Fruit fly (Drosophila melanogaster) whole organism, embryonic: ENCODE results near the gene Upf2.

Experiments used
- Aef1 ChIP-seq: fragments of 200-800 bp; sonication (Bioruptor generic); IDR thresholded peaks from 3 replicates; pipeline ENCODE4 v1.3.6; 2022; ENCODE audit warnings: missing biosample characterization, missing genetic modification characterization
- Bgb ChIP-seq: fragments of 200-800 bp; sonication (Bioruptor generic); IDR thresholded peaks from 2 replicates; pipeline ENCODE4 v1.3.6; 2022; ENCODE audit warnings: missing biosample characterization, missing genetic modification characterization; ENCODE audit not compliant: partially characterized antibody
- CG10267 ChIP-seq: fragments of 200-800 bp; sonication (Bioruptor generic); optimal IDR thresholded peaks from 2 replicates; lab custom pipeline; 2018; ENCODE audit warnings: missing biosample characterization, mild to moderate bottlenecking, missing genetic modification characterization, moderate library complexity
- CG10274 ChIP-seq: fragments of 200-800 bp; sonication (Bioruptor generic); optimal IDR thresholded peaks from 3 replicates; lab custom pipeline; 2017; ENCODE audit warnings: missing biosample characterization, mild to moderate bottlenecking, missing genetic modification characterization
- CG11085 ChIP-seq: fragments of 200-800 bp; sonication (Bioruptor generic); IDR thresholded peaks from 2 replicates; pipeline ENCODE4 v1.3.6; 2022; ENCODE audit warnings: missing biosample characterization, missing genetic modification characterization
- CG14710 ChIP-seq: fragments of 200-800 bp; sonication (Bioruptor generic); optimal IDR thresholded peaks from 3 replicates; lab custom pipeline; 2019; ENCODE audit warnings: missing biosample characterization, mild to moderate bottlenecking, missing genetic modification characterization, moderate library complexity
- CG14965 ChIP-seq: fragments of 200-800 bp; sonication (Bioruptor generic); optimal IDR thresholded peaks from 2 replicates; lab custom pipeline; 2016; ENCODE audit warnings: missing biosample characterization, missing genetic modification characterization, borderline replicate concordance
- CG1602 ChIP-seq: fragments of 200-800 bp; sonication (Bioruptor generic); optimal IDR thresholded peaks from 3 replicates; lab custom pipeline; 2016; ENCODE audit warnings: missing biosample characterization, missing genetic modification characterization
- CG17359 ChIP-seq: fragments of 200-800 bp; sonication (Bioruptor generic); optimal IDR thresholded peaks from 3 replicates; lab custom pipeline; 2018; ENCODE audit warnings: missing biosample characterization, mild to moderate bottlenecking, missing genetic modification characterization, moderate library complexity
- CG18599 ChIP-seq: fragments of 200-800 bp; sonication (Bioruptor generic); optimal IDR thresholded peaks from 3 replicates; lab custom pipeline; 2017; ENCODE audit warnings: missing biosample characterization, missing genetic modification characterization, mild to moderate bottlenecking, moderate library complexity, missing genetic modification reagents
- CG2199 ChIP-seq: fragments of 200-800 bp; sonication (Bioruptor generic); IDR thresholded peaks from 3 replicates; pipeline ENCODE4 v1.3.6; 2022; ENCODE audit warnings: missing biosample characterization, missing genetic modification characterization
- CG3407 ChIP-seq: fragments of 200-800 bp; sonication (Bioruptor generic); optimal IDR thresholded peaks from 2 replicates; lab custom pipeline; 2018; ENCODE audit warnings: missing biosample characterization, mild to moderate bottlenecking, missing genetic modification characterization
- CG34224 ChIP-seq: fragments of 200-800 bp; sonication (Bioruptor generic); IDR thresholded peaks from 3 replicates; pipeline ENCODE4 v1.3.6; 2022; ENCODE audit warnings: missing biosample characterization, missing genetic modification characterization; ENCODE audit not compliant: partially characterized antibody
- CG34422 ChIP-seq: fragments of 200-800 bp; sonication (Bioruptor generic); IDR thresholded peaks from 3 replicates; pipeline ENCODE4 v1.3.6; 2022; ENCODE audit warnings: missing biosample characterization, missing genetic modification characterization
- CG4360 ChIP-seq: fragments of 200-800 bp; sonication (Bioruptor generic); IDR thresholded peaks from 2 replicates; pipeline ENCODE4 v1.3.6; 2022; ENCODE audit warnings: missing biosample characterization, missing genetic modification characterization
- CG5180 ChIP-seq: fragments of 200-800 bp; sonication (Bioruptor generic); optimal IDR thresholded peaks from 3 replicates; lab custom pipeline; 2017; ENCODE audit warnings: missing biosample characterization, missing genetic modification characterization, mild to moderate bottlenecking, moderate library complexity, missing genetic modification reagents
- CG6689 ChIP-seq: fragments of 200-800 bp; sonication (Bioruptor generic); IDR thresholded peaks from 2 replicates; pipeline ENCODE4 v1.3.6; 2022; ENCODE audit warnings: missing biosample characterization, missing genetic modification characterization
- CG6765 ChIP-seq: fragments of 200-800 bp; sonication (Bioruptor generic); optimal IDR thresholded peaks from 3 replicates; lab custom pipeline; 2017; ENCODE audit warnings: missing biosample characterization, mild to moderate bottlenecking, missing genetic modification characterization
- CG7786 ChIP-seq: fragments of 200-800 bp; sonication (Bioruptor generic); optimal IDR thresholded peaks from 2 replicates; lab custom pipeline; 2016; ENCODE audit warnings: missing biosample characterization, missing genetic modification characterization
- CG7928 ChIP-seq: fragments of 200-800 bp; sonication (Bioruptor generic); optimal IDR thresholded peaks from 2 replicates; lab custom pipeline; 2017; ENCODE audit warnings: missing biosample characterization, mild to moderate bottlenecking, missing genetic modification characterization
- CG9437 ChIP-seq: fragments of 200-800 bp; sonication (Bioruptor generic); optimal IDR thresholded peaks from 2 replicates; lab custom pipeline; 2018; ENCODE audit warnings: missing biosample characterization, mild to moderate bottlenecking, missing genetic modification characterization
- Dad ChIP-seq: fragments of 200-800 bp; sonication (Bioruptor generic); optimal IDR thresholded peaks from 3 replicates; lab custom pipeline; 2016; ENCODE audit warnings: missing biosample characterization, missing genetic modification characterization
- Dref ChIP-seq: fragments of 200-800 bp; sonication (Bioruptor generic); IDR thresholded peaks from 2 replicates; pipeline ENCODE4 v1.3.6; 2022; ENCODE audit warnings: missing biosample characterization, missing genetic modification characterization
- Drgx ChIP-seq: fragments of 200-800 bp; sonication (Bioruptor generic); IDR thresholded peaks from 2 replicates; pipeline ENCODE4 v1.3.6; 2022; ENCODE audit warnings: missing biosample characterization, missing genetic modification characterization
- Med ChIP-seq: fragments of 200-800 bp; sonication (Bioruptor generic); peaks from one replicate; lab custom pipeline; 2016; ENCODE audit warnings: missing biosample characterization, missing genetic modification characterization, mild to moderate bottlenecking, inconsistent platforms, moderate library complexity
- Optix ChIP-seq: fragments of 200-800 bp; sonication (Bioruptor generic); IDR thresholded peaks from 3 replicates; pipeline ENCODE4 v1.3.6; 2022; ENCODE audit warnings: missing biosample characterization, missing genetic modification characterization
- Tbp ChIP-seq: fragments of >200 bp; optimal IDR thresholded peaks from 2 replicates; lab custom pipeline; 2018; ENCODE audit warnings: missing biosample characterization, missing genetic modification characterization
- ap ChIP-seq: fragments of 200-800 bp; sonication (Bioruptor generic); IDR thresholded peaks from 2 replicates; pipeline ENCODE4 v1.3.6; 2022; ENCODE audit warnings: missing biosample characterization, missing genetic modification characterization
- bigmax ChIP-seq: fragments of 200-800 bp; sonication (Bioruptor generic); optimal IDR thresholded peaks from 2 replicates; lab custom pipeline; 2018; ENCODE audit warnings: missing biosample characterization, mild to moderate bottlenecking, missing genetic modification characterization
- ci ChIP-seq: fragments of 200-800 bp; sonication (Bioruptor generic); IDR thresholded peaks from 3 replicates; pipeline ENCODE4 v1.3.6; 2022; ENCODE audit warnings: missing biosample characterization, missing genetic modification characterization
- dysf ChIP-seq: fragments of 200-800 bp; sonication (Bioruptor generic); IDR thresholded peaks from 3 replicates; pipeline ENCODE4 v1.3.6; 2022; ENCODE audit warnings: missing biosample characterization, missing genetic modification characterization
- eve ChIP-seq, 2 experiments: fragments of >200 bp; optimal IDR thresholded peaks; 2 replicates each; lab custom pipeline; 2017; ENCODE audit warnings: missing biosample characterization in 2 of 2, missing genetic modification characterization in 2 of 2
- kah ChIP-seq: fragments of 200-800 bp; sonication (Bioruptor generic); optimal IDR thresholded peaks from 2 replicates; lab custom pipeline; 2018; ENCODE audit warnings: missing biosample characterization, mild to moderate bottlenecking, missing genetic modification characterization
- nerfin-1 ChIP-seq: fragments of 200-800 bp; sonication (Bioruptor generic); optimal IDR thresholded peaks from 3 replicates; lab custom pipeline; 2019; ENCODE audit warnings: missing biosample characterization, mild to moderate bottlenecking, missing genetic modification characterization, moderate library complexity
- oc ChIP-seq: fragments of 200-800 bp; sonication (Bioruptor generic); optimal IDR thresholded peaks from 2 replicates; lab custom pipeline; 2018; ENCODE audit warnings: missing biosample characterization, mild to moderate bottlenecking, missing genetic modification characterization, moderate library complexity
- odd ChIP-seq: fragments of 200-800 bp; sonication (Bioruptor generic); optimal IDR thresholded peaks from 2 replicates; lab custom pipeline; 2017; ENCODE audit warnings: missing biosample characterization, mild to moderate bottlenecking, missing genetic modification characterization
- onecut ChIP-seq: fragments of 200-800 bp; sonication (Bioruptor generic); IDR thresholded peaks from 2 replicates; pipeline ENCODE4 v1.3.6; 2022; ENCODE audit warnings: missing biosample characterization, missing genetic modification characterization
- peb ChIP-seq: fragments of 200-800 bp; sonication (Bioruptor generic); IDR thresholded peaks from 2 replicates; pipeline ENCODE4 v1.3.6; 2022; ENCODE audit warnings: missing biosample characterization, missing genetic modification characterization
- pfk ChIP-seq: fragments of 200-800 bp; sonication (Bioruptor generic); optimal IDR thresholded peaks from 2 replicates; lab custom pipeline; 2018; ENCODE audit warnings: missing biosample characterization, mild to moderate bottlenecking, missing genetic modification characterization, moderate library complexity
- prd ChIP-seq, 3 experiments: fragments of >200 bp in 2 of 3; fragments of 200-800 bp in 1 of 3; sonication (Bioruptor generic) in 1 of 3; optimal IDR thresholded peaks in 2 of 3; IDR thresholded peaks in 1 of 3; 2 replicates in 2 of 3; 3 replicates in 1 of 3; pipeline versions ENCODE4 v1.3.6 to Lab custom; 2017 to 2022; ENCODE audit warnings: missing biosample characterization in 1 of 3, missing genetic modification characterization in 1 of 3
- sr ChIP-seq: fragments of 200-800 bp; sonication (Bioruptor generic); IDR thresholded peaks from 3 replicates; pipeline ENCODE4 v1.3.6; 2022; ENCODE audit warnings: missing biosample characterization, missing genetic modification characterization
- stwl ChIP-seq: fragments of 200-800 bp; sonication (Bioruptor generic); optimal IDR thresholded peaks from 3 replicates; lab custom pipeline; 2018; ENCODE audit warnings: missing biosample characterization, mild to moderate bottlenecking, missing genetic modification characterization, moderate library complexity
- tll ChIP-seq, 2 experiments: fragments of 200-800 bp in 1 of 2; fragments of >200 bp in 1 of 2; sonication (Bioruptor generic) in 1 of 2; optimal IDR thresholded peaks; 2 replicates each; lab custom pipeline; 2017 to 2019; ENCODE audit warnings: missing biosample characterization in 2 of 2, missing genetic modification characterization in 2 of 2, mild to moderate bottlenecking in 1 of 2, moderate library complexity in 1 of 2
- vnd ChIP-seq: fragments of 200-800 bp; sonication (Bioruptor generic); IDR thresholded peaks from 3 replicates; pipeline ENCODE4 v1.3.6; 2022; ENCODE audit warnings: missing biosample characterization, missing genetic modification characterization; ENCODE audit not compliant: partially characterized antibody
- wek ChIP-seq: fragments of 200-800 bp; sonication (Bioruptor generic); optimal IDR thresholded peaks from 3 replicates; lab custom pipeline; 2018; ENCODE audit warnings: missing biosample characterization, mild to moderate bottlenecking, missing genetic modification characterization, moderate library complexity

The Upf2 gene

DNA sequence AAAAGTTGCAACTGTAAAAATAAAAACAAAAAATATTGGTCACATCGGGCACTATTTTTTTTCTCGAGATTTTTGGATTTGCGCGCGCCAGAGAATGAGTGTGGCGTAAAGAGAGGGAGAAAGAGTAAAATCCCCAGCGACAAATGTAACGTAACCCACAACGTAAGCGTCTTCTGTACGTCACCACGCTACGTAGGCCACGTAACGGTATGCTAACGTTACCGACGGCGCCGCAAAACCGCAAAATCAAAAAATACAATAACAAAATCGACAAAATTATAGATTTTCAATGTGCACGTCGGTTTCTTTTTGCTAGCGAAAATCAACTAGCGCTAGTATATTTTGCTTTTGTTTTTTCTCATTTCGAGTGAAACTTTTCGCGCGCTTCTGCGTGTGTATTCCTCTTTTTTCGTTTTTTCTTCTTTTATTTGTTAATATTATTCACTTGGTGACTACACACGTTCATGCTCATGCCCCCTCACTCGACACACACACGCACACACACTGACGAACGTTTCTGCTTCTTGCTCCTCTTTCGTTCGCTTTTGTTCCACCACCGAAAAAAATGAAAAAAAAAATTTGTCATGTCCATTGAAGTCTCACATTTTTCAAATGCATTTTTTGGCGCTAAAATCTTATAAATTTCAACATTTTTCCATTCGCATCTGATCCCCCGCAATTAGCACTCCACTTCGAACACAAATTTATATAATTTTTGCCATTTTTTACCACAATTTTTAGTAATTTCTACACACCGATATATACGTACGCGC, 14.9 kb downstream of the Upf2 start (continued):
- peak in 1 of 2 experiments; percentile 29 for TF ChIP-seq eve (GFP tag; optimal IDR thresholded peaks at IDR 0.05; lab: Kevin White, UChicago)
- TF ChIP-seq Drgx (GFP tag; lab: Robert Waterston, UW) = 0 out of 2 replicates have a peak, but pooled peaks have one; percentile 19
- TF ChIP-seq odd (GFP tag; lab: Kevin White, UChicago) = no peak
- TF ChIP-seq CG18599 (GFP tag; lab: Kevin White, UChicago) = no peak
- no peak for TF ChIP-seq CG5180 (GFP tag; lab: Kevin White, UChicago)

DNA sequence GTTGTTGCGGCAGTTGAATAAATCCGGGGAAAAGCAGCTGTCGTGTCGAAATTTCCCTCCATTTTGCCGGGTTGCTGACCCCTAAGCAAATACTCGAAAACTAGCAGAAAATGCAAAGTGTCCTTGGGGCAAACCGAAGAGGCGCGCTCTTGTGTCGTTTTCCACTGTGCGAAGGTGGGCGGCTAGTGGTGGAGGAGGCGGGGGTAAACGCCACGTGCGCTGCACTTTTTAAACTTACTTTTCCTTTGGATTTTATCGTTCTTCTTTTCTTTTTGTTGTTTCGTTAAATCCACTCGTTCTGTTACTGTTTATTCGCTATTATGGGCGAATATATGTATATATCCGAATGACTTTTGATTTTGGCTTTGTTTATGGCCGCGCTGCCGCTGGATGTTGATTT, 15.6 kb downstream of the Upf2 start:
- TF ChIP-seq CG2199 (GFP tag; lab: Robert Waterston, UW) (0 out of 3 replicates have a peak, but pooled peaks have one; percentile 13), CG3407 (no peak), CG34422 (peak; percentile 17; the same call in 1 of the 3 replicates), nerfin-1 (tag; lab: Kevin White, UChicago) (peak; percentile 20), sr (peak; percentile 26; the same call in 1 of the 3 replicates), Bgb (GFP tag; lab: Robert Waterston, UW) (no peak)

DNA sequence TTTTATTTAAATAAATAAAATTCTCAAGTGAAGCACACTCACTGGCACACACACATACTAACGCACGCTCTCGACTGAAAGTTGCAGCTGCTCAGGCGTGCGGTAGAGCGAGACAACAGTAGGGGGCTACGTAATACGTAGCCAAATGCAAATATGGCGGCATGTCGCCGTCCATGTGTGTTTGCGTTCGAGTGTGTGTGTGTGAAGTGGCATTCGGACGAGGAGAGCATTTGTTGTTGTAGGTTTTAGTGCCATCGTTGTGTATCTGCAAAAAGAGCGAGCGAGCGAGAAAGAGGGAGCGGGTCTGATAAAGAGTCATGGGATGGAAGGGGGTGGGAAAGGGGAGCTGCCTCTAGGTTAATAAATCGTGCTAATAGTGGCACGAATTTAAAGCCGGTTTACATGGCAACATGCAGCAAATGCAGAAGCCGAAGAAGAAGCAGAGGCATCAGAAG, 16.8 kb downstream of the Upf2 start:
- TF ChIP-seq Dref (GFP tag; lab: Robert Waterston, UW) (no peak), CG17359 (no peak), peb (GFP tag; lab: Robert Waterston, UW) (no peak), ci (GFP tag; lab: Robert Waterston, UW) (peak; percentile 67; the same call in 2 of the 3 replicates), CG7786 (GFP tag; lab: Kevin White, UChicago) (no peak), kah (no peak), Med (peak; percentile 84), CG10274 (GFP tag; lab: Kevin White, UChicago) (no peak), oc (tag; lab: Kevin White, UChicago) (peak; percentile 31), CG9437 (GFP tag; lab: Kevin White, UChicago) (peak; percentile 98), CG11085 (no peak), CG34224 (GFP tag; lab: Robert Waterston, UW) (peak; percentile 46; the same call in 2 of the 3 replicates), pfk (GFP tag; lab: Kevin White, UChicago) (no peak), CG4360 (peak; percentile 92), Aef1 (GFP tag; lab: Robert Waterston, UW) (0 out of 3 replicates have a peak, but pooled peaks have one; percentile 25), prd (optimal IDR thresholded peaks at IDR 0.05; lab: Kevin White, UChicago) (no peak), prd (GFP tag; IDR thresholded peaks at IDR 0.05; lab: Robert Waterston, UW) (no peak), stwl (tag; lab: Kevin White, UChicago) (no peak), bigmax (GFP tag; lab: Kevin White, UChicago) (no peak), tll (GFP tag; optimal IDR thresholded peaks at IDR 0.05; lab: Kevin White, UChicago) (no peak), CG3407 (no peak), CG14965 (GFP tag; lab: Kevin White, UChicago) (no peak), Dad (GFP tag; lab: Kevin White, UChicago) (no peak), dysf (GFP tag; lab: Robert Waterston, UW) (no peak), CG6765 (GFP tag; lab: Kevin White, UChicago) (no peak), CG10267 (tag; lab: Kevin White, UChicago) (no peak), Tbp (GFP tag; lab: Kevin White, UChicago) (no peak), vnd (no peak), CG14710 (tag; lab: Kevin White, UChicago) (no peak), wek (GFP tag; lab: Kevin White, UChicago) (peak; percentile 7), CG7928 (GFP tag; lab: Kevin White, UChicago) (no peak), CG6689 (GFP tag; lab: Robert Waterston, UW) (no peak), CG1602 (GFP tag; lab: Kevin White, UChicago) (no peak), onecut (GFP tag; lab: Robert Waterston, UW) (no peak), ap (GFP tag; lab: Robert Waterston, UW) (no peak), Optix (GFP tag; lab: Robert Waterston, UW) (no peak)
